Worm (Caenorhabditis elegans): ENCODE data around the gene fipr-9.

- TF ChIP-seq unc-55 (GFP tag; optimal IDR thresholded peaks at IDR 0.05) (no peak), lim-6 (tag; optimal IDR thresholded peaks at IDR 0.05) (no peak), nhr-232 (tag; optimal IDR thresholded peaks at IDR 0.05) (no peak), rnt-1 (tag; optimal IDR thresholded peaks at IDR 0.05) (no peak), zip-5 (tag; optimal IDR thresholded peaks at IDR 0.05) (no peak), C08G9.2 (tag; optimal IDR thresholded peaks at IDR 0.05) (no peak), ets-4 (tag; optimal IDR thresholded peaks at IDR 0.05) (no peak), che-1 (tag; optimal IDR thresholded peaks at IDR 0.05) (no peak), pag-3 (tag; optimal IDR thresholded peaks at IDR 0.05; ENCODE audit: borderline replicate concordance) (no peak), odd-2 (tag; optimal IDR thresholded peaks at IDR 0.05) (no peak)
Measured at ce11 chrV:10201913-10202312, 19.5 kb upstream of the fipr-9 start, which contains the start of gene ZK856.7.

All from whole organism, late embryonic.